Fruit fly (Drosophila melanogaster) S2 (cell line): ENCODE results near the gene DPCoAC.

Experiments
- CG8478 ChIP-seq: fragments of >200 bp; optimal IDR thresholded peaks from 2 replicates; lab custom pipeline; 2018
- CTCF ChIP-seq, 2 experiments: fragments of >200 bp; optimal IDR thresholded peaks; 2 replicates each; lab custom pipeline; 2018

- TF ChIP-seq CTCF (optimal IDR thresholded peaks at IDR 0.05; lab: Kevin White, UChicago) (no peak), CG8478 (no peak)
Measured at dm6 chr3R:20594194-20595144, 37.0 kb upstream of the DPCoAC start.
